Worm (Caenorhabditis elegans) whole organism, midembryonic: Measurements from ENCODE around the gene Y57G11B.2.

Experiments
- T22C8.4 ChIP-seq: fragments of 200-800 bp; sonication (Bioruptor generic); IDR thresholded peaks from 2 replicates; pipeline ENCODE4 v1.3.6; 2022; ENCODE audit warnings: missing genetic modification characterization, missing compliant biosample characterization
- cog-1 ChIP-seq: sonication (generic microtip); optimal IDR thresholded peaks from 2 replicates; lab custom pipeline; 2016; ENCODE audit warnings: missing genetic modification characterization, missing compliant biosample characterization
- flt-1 ChIP-seq: fragments of 200-800 bp; sonication (Bioruptor generic); IDR thresholded peaks from 2 replicates; pipeline ENCODE4 v1.3.6; 2022; ENCODE audit warnings: missing genetic modification characterization, missing compliant biosample characterization
- klf-2 ChIP-seq: fragments of 200-800 bp; sonication (Bioruptor generic); conservative IDR thresholded peaks from 2 replicates; pipeline ENCODE4 v1.3.6; 2022; ENCODE audit warnings: missing genetic modification reagents, missing genetic modification characterization, missing compliant biosample characterization
- med-1 ChIP-seq: sonication (generic microtip); optimal IDR thresholded peaks from 2 replicates; lab custom pipeline; 2017; ENCODE audit warnings: missing genetic modification characterization, mild to moderate bottlenecking, missing compliant biosample characterization, antibody characterized with exemption, missing genetic modification reagents; ENCODE audit not compliant: insufficient read depth
- ref-1 ChIP-seq: fragments of 200-800 bp; sonication (Bioruptor generic); conservative IDR thresholded peaks from 2 replicates; pipeline ENCODE4 v1.3.6; 2022; ENCODE audit warnings: missing genetic modification reagents, missing genetic modification characterization, missing compliant biosample characterization
- tab-1 ChIP-seq: fragments of 200-800 bp; sonication (Bioruptor generic); IDR thresholded peaks from 2 replicates; pipeline ENCODE4 v1.3.6; 2022; ENCODE audit warnings: missing genetic modification characterization, missing compliant biosample characterization
- ztf-23 ChIP-seq: fragments of 200-800 bp; sonication (Bioruptor generic); IDR thresholded peaks from 2 replicates; pipeline ENCODE4 v1.3.6; 2022; ENCODE audit warnings: missing genetic modification reagents, missing genetic modification characterization, missing compliant biosample characterization
- ztf-29 ChIP-seq: fragments of 200-800 bp; sonication (Bioruptor generic); IDR thresholded peaks from 2 replicates; pipeline ENCODE4 v1.3.6; 2022; ENCODE audit warnings: missing genetic modification reagents, missing genetic modification characterization, missing compliant biosample characterization

Y57G11B.2 gene

ce11 chrIV:14572607-14573006, 7.4 kb downstream of the Y57G11B.2 start, which contains the start of gene glb-34:
Gene glb-34, minus strand, starts transcription at chrIV:14572707.
- no peak for TF ChIP-seq cog-1 (tag; lab: Kevin White, UChicago)
- TF ChIP-seq ref-1 (GFP tag; lab: Robert Waterston, UW), result no peak
- no peak for TF ChIP-seq tab-1
- TF ChIP-seq ztf-29, result no peak
- no peak for TF ChIP-seq T22C8.4 (GFP tag; lab: Robert Waterston, UW)
- no peak for TF ChIP-seq klf-2
- TF ChIP-seq med-1 (GFP tag; lab: Kevin White, UChicago), result no peak

- TF ChIP-seq tab-1, result no peak
Measured at ce11 chrIV:14573068-14573467, 7.9 kb downstream of the Y57G11B.2 start.

DNA sequence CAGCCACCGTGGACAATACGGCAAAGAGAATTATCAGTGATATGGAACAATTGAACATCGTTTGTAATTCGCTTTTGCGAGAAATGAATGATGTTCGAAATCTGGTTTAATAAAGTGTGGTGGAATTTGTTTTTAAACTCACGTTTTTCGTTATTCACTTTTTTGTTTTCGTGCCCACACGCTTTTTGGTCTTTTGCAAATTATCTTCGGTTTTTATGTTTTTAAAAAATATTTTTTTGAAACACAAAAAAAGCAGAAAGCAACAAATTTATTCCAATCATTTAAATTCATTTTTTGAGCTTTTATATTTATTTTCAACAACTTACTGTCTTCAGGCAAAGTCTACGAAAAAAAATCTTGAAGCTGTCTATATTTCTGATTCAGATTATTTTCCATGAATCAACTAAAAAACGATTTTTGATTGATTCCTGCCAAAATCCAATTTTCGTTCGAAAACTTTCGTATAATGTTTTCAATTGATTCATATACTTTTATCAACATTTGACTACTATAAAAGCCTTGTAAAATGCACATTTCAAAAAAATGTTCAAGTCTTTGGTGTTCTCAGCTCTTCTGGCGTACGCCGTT, 9.2 kb downstream of the Y57G11B.2 start, which contains the start of the genes Y57G11B.3 and Y57G11B.5:
Gene Y57G11B.3 (minus strand): TSS at position 101 of the 588 bp plus-strand sequence.
Gene Y57G11B.5 (plus strand): TSS at position 538 of the 588 bp plus-strand sequence.
- TF ChIP-seq med-1 (GFP tag; lab: Kevin White, UChicago) (no peak), ztf-23 (no peak), flt-1 (no peak)

DNA sequence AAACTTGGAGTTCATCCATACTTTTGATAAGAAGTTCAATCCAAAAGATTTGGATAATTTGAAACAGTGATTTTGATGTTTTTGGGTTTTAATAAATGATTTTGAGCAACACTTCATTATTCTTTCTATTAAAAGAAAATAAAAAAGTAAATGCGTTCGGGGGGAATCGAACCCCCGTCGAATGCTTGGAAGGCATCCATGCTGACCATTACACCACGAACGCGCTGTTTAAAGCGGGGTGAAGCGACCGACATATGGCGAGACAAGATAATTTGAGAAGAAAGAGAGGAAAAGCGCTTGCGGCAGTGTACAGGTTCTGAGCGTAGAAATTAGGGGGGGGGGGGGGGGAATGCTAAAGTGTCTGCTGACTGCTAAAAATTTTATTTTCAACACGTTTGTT, 11.3 kb downstream of the Y57G11B.2 start:
- TF ChIP-seq ztf-29, result peak; percentile 63; the same call in 1 of the 2 replicates
- TF ChIP-seq cog-1 (tag; lab: Kevin White, UChicago), result no peak
- TF ChIP-seq flt-1, result peak; percentile 83
- peak; percentile 80 for TF ChIP-seq klf-2
- TF ChIP-seq ref-1 (GFP tag; lab: Robert Waterston, UW), result no peak
- TF ChIP-seq T22C8.4 (GFP tag; lab: Robert Waterston, UW), result peak; percentile 71
- peak; percentile 30 for TF ChIP-seq med-1 (GFP tag; lab: Kevin White, UChicago)

ce11 chrIV:14578650-14579193, 13.6 kb downstream of the Y57G11B.2 start, which contains the start of gene Y57G11B.8:
Gene Y57G11B.8, minus strand, starts transcription at chrIV:14578700.
- TF ChIP-seq ztf-23 (no peak), klf-2 (no peak), flt-1 (no peak), ztf-29 (no peak), ref-1 (GFP tag; lab: Robert Waterston, UW) (no peak), tab-1 (no peak), med-1 (GFP tag; lab: Kevin White, UChicago) (no peak), T22C8.4 (GFP tag; lab: Robert Waterston, UW) (no peak), cog-1 (tag; lab: Kevin White, UChicago) (no peak)

- no peak for TF ChIP-seq ztf-29
- TF ChIP-seq med-1 (GFP tag; lab: Kevin White, UChicago), result no peak
- TF ChIP-seq T22C8.4 (GFP tag; lab: Robert Waterston, UW), result no peak
- TF ChIP-seq ref-1 (GFP tag; lab: Robert Waterston, UW), result no peak
- no peak for TF ChIP-seq tab-1
- no peak for TF ChIP-seq cog-1 (tag; lab: Kevin White, UChicago)
- TF ChIP-seq flt-1, result no peak
- no peak for TF ChIP-seq ztf-23
- no peak for TF ChIP-seq klf-2
Measured at ce11 chrIV:14580939-14581338, 15.8 kb downstream of the Y57G11B.2 start, which contains the start of gene irld-18. Gene irld-18, minus strand, starts transcription at chrIV:14581039.

- TF ChIP-seq ztf-29 (no peak), T22C8.4 (GFP tag; lab: Robert Waterston, UW) (no peak), ztf-23 (no peak), ref-1 (GFP tag; lab: Robert Waterston, UW) (no peak), tab-1 (no peak), klf-2 (no peak), flt-1 (no peak)
Measured at ce11 chrIV:14586759-14587158, 21.6 kb downstream of the Y57G11B.2 start.

- no peak for TF ChIP-seq ztf-29
- no peak for TF ChIP-seq med-1 (GFP tag; lab: Kevin White, UChicago)
- no peak for TF ChIP-seq tab-1
- TF ChIP-seq T22C8.4 (GFP tag; lab: Robert Waterston, UW), result no peak
- no peak for TF ChIP-seq ztf-23
- no peak for TF ChIP-seq flt-1
- TF ChIP-seq klf-2, result no peak
- TF ChIP-seq ref-1 (GFP tag; lab: Robert Waterston, UW), result no peak
- no peak for TF ChIP-seq cog-1 (tag; lab: Kevin White, UChicago)
Measured at ce11 chrIV:14587589-14587988, 22.4 kb downstream of the Y57G11B.2 start.

ce11 chrIV:14594249-14594648, 29.1 kb downstream of the Y57G11B.2 start:
- TF ChIP-seq med-1 (GFP tag; lab: Kevin White, UChicago), result no peak
- no peak for TF ChIP-seq cog-1 (tag; lab: Kevin White, UChicago)
- TF ChIP-seq ref-1 (GFP tag; lab: Robert Waterston, UW), result no peak
- TF ChIP-seq flt-1, result no peak

DNA sequence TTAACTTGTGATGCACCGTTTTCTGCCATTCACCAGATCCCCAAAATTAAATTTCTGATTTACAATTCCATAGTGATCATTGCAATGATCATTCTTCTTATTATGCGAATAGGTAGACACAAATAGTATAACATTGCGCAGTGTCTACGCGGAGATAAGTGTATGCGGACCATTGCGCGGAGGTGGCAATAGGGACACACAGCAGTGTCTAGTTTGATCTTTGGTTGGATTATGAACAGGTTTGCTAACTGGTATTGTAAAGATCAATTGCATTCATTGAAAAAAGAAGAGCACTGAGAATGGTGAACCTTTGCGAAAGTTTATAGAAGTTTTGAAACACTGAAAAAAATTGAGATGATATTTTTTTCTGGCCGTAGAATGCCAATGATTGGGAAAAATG, 34.2 kb downstream of the Y57G11B.2 start:
- TF ChIP-seq tab-1 (no peak), T22C8.4 (GFP tag; lab: Robert Waterston, UW) (no peak), med-1 (GFP tag; lab: Kevin White, UChicago) (no peak), ztf-29 (no peak), ref-1 (GFP tag; lab: Robert Waterston, UW) (no peak), ztf-23 (no peak), klf-2 (no peak), flt-1 (no peak), cog-1 (tag; lab: Kevin White, UChicago) (no peak)

- no peak for TF ChIP-seq med-1 (GFP tag; lab: Kevin White, UChicago)
- TF ChIP-seq cog-1 (tag; lab: Kevin White, UChicago), result no peak
- no peak for TF ChIP-seq ztf-29
- TF ChIP-seq flt-1, result no peak
- no peak for TF ChIP-seq tab-1
- no peak for TF ChIP-seq T22C8.4 (GFP tag; lab: Robert Waterston, UW)
- no peak for TF ChIP-seq klf-2
- TF ChIP-seq ztf-23, result no peak
- TF ChIP-seq ref-1 (GFP tag; lab: Robert Waterston, UW), result no peak
Measured at ce11 chrIV:14603022-14603421, 37.9 kb downstream of the Y57G11B.2 start.
